Fruit fly (Drosophila melanogaster): ENCODE measurements around the gene krz.

- no peak for TF ChIP-seq HLH106 (tag; optimal IDR thresholded peaks at IDR 0.05)
- no peak for TF ChIP-seq Jra (GFP tag; optimal IDR thresholded peaks at IDR 0.05)
- no peak for TF ChIP-seq psq (GFP tag; optimal IDR thresholded peaks at IDR 0.05)
- no peak for TF ChIP-seq Dfd (GFP tag; optimal IDR thresholded peaks at IDR 0.05)
- no peak for TF ChIP-seq usp (GFP tag; optimal IDR thresholded peaks at IDR 0.05)
- no peak for TF ChIP-seq h (GFP tag; optimal IDR thresholded peaks at IDR 0.05)
- no peak for TF ChIP-seq Hnf4 (GFP tag; optimal IDR thresholded peaks at IDR 0.05)
- TF ChIP-seq ey (GFP tag; optimal IDR thresholded peaks at IDR 0.05), result no peak
Measured at dm6 chr3R:32038030-32038429, 13.8 kb downstream of the krz start, which contains the start of gene Pos.

Measured in whole organism, wandering third instar larva.